Worm (Caenorhabditis elegans) whole organism, L1 larva: Measurements from ENCODE around the gene EGAP1.1.
A peak's percentile ranks its signal among the peaks of the same experiment; 100 is the strongest.

Source experiments
- C04F5.9 ChIP-seq: sonication (generic microtip); optimal IDR thresholded peaks from 2 replicates; lab custom pipeline; 2016; ENCODE audit warnings: missing genetic modification characterization, missing compliant biosample characterization
- F16B12.6 ChIP-seq: fragments of 150-350 bp; optimal IDR thresholded peaks from 2 replicates; lab custom pipeline; 2014; ENCODE audit warnings: missing biosample characterization, missing genetic modification characterization
- alr-1 ChIP-seq: fragments of 200-800 bp; sonication (Bioruptor generic); optimal IDR thresholded peaks from 2 replicates; lab custom pipeline; 2018; ENCODE audit warnings: borderline replicate concordance, mild to moderate bottlenecking, missing genetic modification characterization, missing compliant biosample characterization
- blmp-1 ChIP-seq: fragments of 150-350 bp; optimal IDR thresholded peaks from 2 replicates; lab custom pipeline; 2014; ENCODE audit warnings: missing biosample characterization, missing genetic modification characterization
- ceh-82 ChIP-seq, 3 experiments: fragments of 150-350 bp in 1 of 3; sonication (generic microtip) in 2 of 3; optimal IDR thresholded peaks; 2 replicates each; lab custom pipeline; 2014 to 2017; ENCODE audit warnings: missing biosample characterization in 3 of 3, missing genetic modification characterization in 3 of 3
- ceh-90 ChIP-seq: sonication (generic microtip); optimal IDR thresholded peaks from 2 replicates; lab custom pipeline; 2016; ENCODE audit warnings: missing genetic modification characterization, missing compliant biosample characterization
- dpl-1 ChIP-seq, 3 experiments: fragments of 150-350 bp in 2 of 3; sonication (generic microtip) in 1 of 3; optimal IDR thresholded peaks; 2 replicates each; lab custom pipeline; 2014 to 2017; ENCODE audit warnings: missing biosample characterization in 3 of 3, missing genetic modification characterization in 3 of 3, missing genetic modification reagents in 3 of 3
- efl-1 ChIP-seq, 4 experiments: fragments of 150-350 bp; optimal IDR thresholded peaks in 3 of 4; peaks in 1 of 4; 1 replicate in 1 of 4; 2 replicates in 3 of 4; lab custom pipeline; 2014; ENCODE audit warnings: missing biosample characterization in 2 of 4, missing genetic modification characterization in 2 of 4, missing genetic modification reagents in 2 of 4
- efl-3 ChIP-seq: fragments of 200-800 bp; sonication (Bioruptor generic); optimal IDR thresholded peaks from 2 replicates; lab custom pipeline; 2018; ENCODE audit warnings: mild to moderate bottlenecking, missing genetic modification characterization, missing compliant biosample characterization
- elt-2 ChIP-seq: sonication (generic microtip); optimal IDR thresholded peaks from 2 replicates; lab custom pipeline; 2016; ENCODE audit warnings: missing genetic modification characterization, mild to moderate bottlenecking, inconsistent platforms, missing compliant biosample characterization, missing genetic modification reagents
- ets-5 ChIP-seq: fragments of 200-800 bp; sonication (Bioruptor generic); IDR thresholded peaks from 2 replicates; pipeline ENCODE4 v1.3.6; 2022; ENCODE audit warnings: missing genetic modification characterization, missing compliant biosample characterization
- fkh-10 ChIP-seq: sonication (generic microtip); optimal IDR thresholded peaks from 2 replicates; lab custom pipeline; 2017; ENCODE audit warnings: missing biosample characterization, missing genetic modification reagents, missing genetic modification characterization
- fos-1 ChIP-seq: fragments of 150-350 bp; optimal IDR thresholded peaks from 2 replicates; lab custom pipeline; 2014; ENCODE audit warnings: missing biosample characterization, missing genetic modification characterization
- hlh-17 ChIP-seq: fragments of 200-800 bp; sonication (Bioruptor generic); optimal IDR thresholded peaks from 2 replicates; lab custom pipeline; 2018; ENCODE audit warnings: missing genetic modification characterization, mild to moderate bottlenecking, missing compliant biosample characterization, moderate library complexity, borderline replicate concordance
- hlh-4 ChIP-seq: sonication (generic microtip); optimal IDR thresholded peaks from 2 replicates; lab custom pipeline; 2016; ENCODE audit warnings: mild to moderate bottlenecking, missing genetic modification characterization, missing compliant biosample characterization
- hpl-2 ChIP-seq: fragments of 150-350 bp; optimal IDR thresholded peaks from 2 replicates; lab custom pipeline; 2014; ENCODE audit warnings: missing biosample characterization, missing genetic modification reagents, missing genetic modification characterization
- jun-1 ChIP-seq: fragments of 150-350 bp; optimal IDR thresholded peaks from 2 replicates; lab custom pipeline; 2014; ENCODE audit warnings: missing biosample characterization, missing genetic modification reagents, missing genetic modification characterization
- lin-14 ChIP-seq: fragments of 200-800 bp; sonication (Bioruptor generic); optimal IDR thresholded peaks from 2 replicates; lab custom pipeline; 2018; ENCODE audit warnings: mild to moderate bottlenecking, missing genetic modification characterization, moderate library complexity, missing compliant biosample characterization
- lin-15B ChIP-seq: fragments of 150-350 bp; sonication (generic microtip); optimal IDR thresholded peaks from 3 replicates; lab custom pipeline; 2014; ENCODE audit warnings: missing biosample characterization, missing genetic modification characterization
- lsy-2 ChIP-seq, 2 experiments: fragments of 150-350 bp; optimal IDR thresholded peaks; 2 replicates each; lab custom pipeline; 2014; ENCODE audit warnings: missing biosample characterization in 2 of 2, missing genetic modification characterization in 2 of 2
- mab-9 ChIP-seq: fragments of 200-800 bp; sonication (Bioruptor generic); IDR thresholded peaks from 2 replicates; pipeline ENCODE4 v1.3.6; 2022; ENCODE audit warnings: missing genetic modification reagents, missing genetic modification characterization, missing compliant biosample characterization
- mef-2 ChIP-seq: fragments of 150-350 bp; optimal IDR thresholded peaks from 2 replicates; lab custom pipeline; 2014; ENCODE audit warnings: missing biosample characterization, missing genetic modification characterization
- mep-1 ChIP-seq: fragments of 150-350 bp; optimal IDR thresholded peaks from 2 replicates; lab custom pipeline; 2014; ENCODE audit warnings: missing biosample characterization, missing genetic modification characterization
- nhr-12 ChIP-seq: sonication (generic microtip); optimal IDR thresholded peaks from 2 replicates; lab custom pipeline; 2017; ENCODE audit warnings: missing biosample characterization, missing genetic modification characterization
- nhr-237 ChIP-seq: fragments of 150-350 bp; optimal IDR thresholded peaks from 2 replicates; lab custom pipeline; 2014; ENCODE audit warnings: missing biosample characterization, missing genetic modification characterization
- nhr-47 ChIP-seq: sonication (generic microtip); optimal IDR thresholded peaks from 2 replicates; lab custom pipeline; 2016; ENCODE audit warnings: mild to moderate bottlenecking, missing genetic modification characterization, moderate library complexity, missing compliant biosample characterization
- nhr-71 ChIP-seq: sonication (generic microtip); optimal IDR thresholded peaks from 2 replicates; lab custom pipeline; 2016; ENCODE audit warnings: mild to moderate bottlenecking, missing genetic modification characterization, moderate library complexity, missing compliant biosample characterization
- nhr-76 ChIP-seq: sonication (generic microtip); optimal IDR thresholded peaks from 2 replicates; lab custom pipeline; 2017; ENCODE audit warnings: missing biosample characterization, missing genetic modification characterization
- pax-3 ChIP-seq: fragments of 200-800 bp; sonication (Bioruptor generic); optimal IDR thresholded peaks from 2 replicates; lab custom pipeline; 2018; ENCODE audit warnings: mild to moderate bottlenecking, missing genetic modification characterization, moderate library complexity, missing compliant biosample characterization
- pqm-1 ChIP-seq: sonication (generic microtip); optimal IDR thresholded peaks from 3 replicates; lab custom pipeline; 2017; ENCODE audit warnings: missing biosample characterization, missing genetic modification characterization
- rnt-1 ChIP-seq: sonication (generic microtip); optimal IDR thresholded peaks from 2 replicates; lab custom pipeline; 2016; ENCODE audit warnings: mild to moderate bottlenecking, missing genetic modification characterization, moderate library complexity, missing compliant biosample characterization
- skn-1 ChIP-seq: fragments of 150-350 bp; optimal IDR thresholded peaks from 2 replicates; lab custom pipeline; 2014; ENCODE audit warnings: missing biosample characterization, missing genetic modification characterization
- snpc-4 ChIP-seq: fragments of 150-350 bp; optimal IDR thresholded peaks from 2 replicates; lab custom pipeline; 2014; ENCODE audit warnings: missing biosample characterization, missing genetic modification characterization
- snu-23 ChIP-seq: sonication (generic microtip); optimal IDR thresholded peaks from 2 replicates; lab custom pipeline; 2016; ENCODE audit warnings: missing genetic modification characterization, missing compliant biosample characterization
- sptf-1 ChIP-seq: fragments of 150-350 bp; optimal IDR thresholded peaks from 2 replicates; lab custom pipeline; 2014; ENCODE audit warnings: missing biosample characterization, missing genetic modification characterization
- sup-37 ChIP-seq: fragments of 200-800 bp; sonication (Bioruptor generic); optimal IDR thresholded peaks from 2 replicates; lab custom pipeline; 2018; ENCODE audit warnings: mild to moderate bottlenecking, missing genetic modification characterization, missing compliant biosample characterization
- swsn-7 ChIP-seq: sonication (generic microtip); optimal IDR thresholded peaks from 2 replicates; lab custom pipeline; 2016; ENCODE audit warnings: missing genetic modification characterization, missing compliant biosample characterization
- tlp-1 ChIP-seq: fragments of 150-350 bp; optimal IDR thresholded peaks from 2 replicates; lab custom pipeline; 2014; ENCODE audit warnings: missing biosample characterization, missing genetic modification characterization
- unc-130 ChIP-seq: fragments of 150-350 bp; optimal IDR thresholded peaks from 2 replicates; lab custom pipeline; 2017; ENCODE audit warnings: missing biosample characterization, missing genetic modification characterization, inconsistent platforms
- unc-62 ChIP-seq: fragments of 150-350 bp; optimal IDR thresholded peaks from 2 replicates; lab custom pipeline; 2014; ENCODE audit warnings: missing biosample characterization, missing genetic modification reagents, missing genetic modification characterization
- unc-86 ChIP-seq: sonication (generic microtip); optimal IDR thresholded peaks from 2 replicates; lab custom pipeline; 2016; ENCODE audit warnings: missing genetic modification characterization, missing compliant biosample characterization
- xbp-1 ChIP-seq: sonication (generic microtip); optimal IDR thresholded peaks from 2 replicates; lab custom pipeline; 2016; ENCODE audit warnings: missing genetic modification characterization, missing compliant biosample characterization
- zag-1 ChIP-seq: fragments of 150-350 bp; optimal IDR thresholded peaks from 2 replicates; lab custom pipeline; 2014; ENCODE audit warnings: missing biosample characterization, missing genetic modification characterization
- zip-4 ChIP-seq: fragments of 200-800 bp; sonication (Bioruptor generic); optimal IDR thresholded peaks from 2 replicates; lab custom pipeline; 2018; ENCODE audit warnings: mild to moderate bottlenecking, missing genetic modification characterization, moderate library complexity, missing compliant biosample characterization
- ztf-4 ChIP-seq: fragments of 150-350 bp; optimal IDR thresholded peaks from 2 replicates; lab custom pipeline; 2014; ENCODE audit warnings: missing biosample characterization, missing genetic modification characterization

Gene EGAP1.1

DNA sequence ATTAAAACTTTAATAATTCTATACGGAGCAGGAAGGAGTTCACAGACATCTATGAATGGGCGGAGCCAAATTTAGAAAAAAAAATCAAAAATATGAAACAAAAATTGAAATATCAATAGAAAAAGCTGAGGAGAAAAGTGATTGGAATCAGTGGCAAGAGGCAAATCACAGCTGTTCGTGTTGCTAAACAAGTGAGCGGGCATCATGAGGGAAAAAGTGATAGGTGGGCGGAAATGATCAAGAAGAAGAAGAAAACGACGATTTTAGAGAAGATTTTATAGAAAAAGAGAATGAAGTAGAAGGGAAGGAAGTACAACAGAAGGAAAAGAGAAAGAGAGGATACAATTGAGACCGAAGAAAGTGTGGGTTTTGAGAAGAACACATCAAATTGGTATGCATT lies 38.4 kb downstream of the EGAP1.1 start (continued):
- TF ChIP-seq nhr-12 (tag; lab: Kevin White, UChicago) (no peak), blmp-1 (tag; lab: Kevin White, UChicago) (peak; percentile 64), lin-14 (GFP tag; lab: Kevin White, UChicago) (peak; percentile 74), swsn-7 (no peak), unc-86 (no peak), lin-15B (tag; lab: Kevin White, UChicago) (no peak), fos-1 (tag; lab: Kevin White, UChicago) (no peak), unc-130 (peak; percentile 27), efl-3 (GFP tag; lab: Kevin White, UChicago) (no peak), tlp-1 (tag; lab: Kevin White, UChicago) (no peak), sptf-1 (tag; lab: Kevin White, UChicago) (no peak), rnt-1 (tag; lab: Kevin White, UChicago) (peak; percentile 37), mab-9 (GFP tag; lab: Robert Waterston, UW) (no peak), nhr-71 (tag; lab: Kevin White, UChicago) (peak; percentile 30), F16B12.6 (no peak), lsy-2 (tag; optimal IDR thresholded peaks at IDR 0.05; lab: Kevin White, UChicago) (peak in 1 of 2 experiments; percentile 7), alr-1 (no peak), pqm-1 (tag; lab: Kevin White, UChicago) (no peak), unc-62 (GFP tag; lab: Kevin White, UChicago) (no peak)

DNA sequence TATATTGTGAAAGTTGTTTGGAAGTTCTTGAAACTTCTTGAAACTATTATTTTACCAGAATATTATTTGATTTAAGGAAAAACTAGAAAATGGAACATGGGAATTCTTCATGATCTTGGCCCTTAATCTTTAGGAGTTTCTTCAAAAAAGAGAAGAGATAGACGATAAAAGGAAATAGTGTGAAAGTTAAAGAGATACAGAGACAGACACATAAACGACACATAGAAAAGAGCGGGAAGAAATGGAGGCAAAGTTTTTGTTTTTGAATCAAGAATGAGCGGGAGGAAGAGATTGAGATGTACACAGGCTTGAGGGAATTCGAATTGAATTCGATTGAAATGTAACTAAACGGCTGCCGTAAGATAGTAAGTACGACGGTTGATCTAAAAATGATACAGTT lies 39.6 kb downstream of the EGAP1.1 start:
- TF ChIP-seq pqm-1 (tag; lab: Kevin White, UChicago) (no peak), lin-15B (tag; lab: Kevin White, UChicago) (no peak), blmp-1 (tag; lab: Kevin White, UChicago) (peak; percentile 8), zip-4 (GFP tag; lab: Kevin White, UChicago) (no peak), jun-1 (tag; lab: Kevin White, UChicago) (no peak), lin-14 (GFP tag; lab: Kevin White, UChicago) (peak; percentile 60), dpl-1 (GFP tag; optimal IDR thresholded peaks at IDR 0.05; lab: Kevin White, UChicago) (peak; percentile 19 to 50 (median 22)), mep-1 (tag; lab: Kevin White, UChicago) (no peak), nhr-71 (tag; lab: Kevin White, UChicago) (peak; percentile 22), zag-1 (tag; lab: Kevin White, UChicago) (no peak), efl-1 (optimal IDR thresholded peaks at IDR 0.05; lab: Kevin White, UChicago) (peak; percentile 4 to 12), efl-1 (GFP tag; optimal IDR thresholded peaks at IDR 0.05 in 1 of 2; lab: Kevin White, UChicago) (peak in 1 of 2 experiments; percentile 11), unc-62 (GFP tag; lab: Kevin White, UChicago) (no peak), unc-130 (no peak), alr-1 (no peak), lsy-2 (tag; optimal IDR thresholded peaks at IDR 0.05; lab: Kevin White, UChicago) (peak in 1 of 2 experiments; percentile 27), hpl-2 (GFP tag; lab: Kevin White, UChicago) (no peak), skn-1 (tag; lab: Kevin White, UChicago) (no peak), snpc-4 (no peak), snu-23 (GFP tag; lab: Kevin White, UChicago) (peak; percentile 28)

ce11 chrIII:5895913-5896312 lies 41.1 kb downstream of the EGAP1.1 start, which contains the start of gene pxl-1:
Gene pxl-1 (minus strand): TSS chrIII:5896013.
- TF ChIP-seq nhr-76 (tag; lab: Kevin White, UChicago), result no peak
- no peak for TF ChIP-seq fkh-10 (GFP tag; lab: Kevin White, UChicago)
- no peak for TF ChIP-seq hlh-4 (tag; lab: Kevin White, UChicago)
- no peak for TF ChIP-seq sup-37 (GFP tag; lab: Kevin White, UChicago)
- TF ChIP-seq nhr-237 (tag; lab: Kevin White, UChicago), result no peak
- no peak for TF ChIP-seq nhr-47
- no peak for TF ChIP-seq elt-2
- TF ChIP-seq pax-3 (tag; lab: Kevin White, UChicago), result no peak
- TF ChIP-seq C04F5.9, result no peak
- TF ChIP-seq ceh-90 (tag; lab: Kevin White, UChicago), result no peak
- TF ChIP-seq ets-5 (GFP tag; lab: Robert Waterston, UW), result no peak
- no peak for TF ChIP-seq unc-62 (GFP tag; lab: Kevin White, UChicago)
- no peak for TF ChIP-seq mef-2
- TF ChIP-seq ceh-82 (tag; optimal IDR thresholded peaks at IDR 0.05; lab: Kevin White, UChicago), result no peak
- TF ChIP-seq hlh-17 (GFP tag; lab: Kevin White, UChicago), result no peak
- TF ChIP-seq mab-9 (GFP tag; lab: Robert Waterston, UW), result no peak
- TF ChIP-seq ztf-4 (tag; lab: Kevin White, UChicago), result no peak
- no peak for TF ChIP-seq xbp-1 (tag; lab: Kevin White, UChicago)
